Worm (Caenorhabditis elegans): ENCODE measurements around the gene gst-20.

ce11 chrII:13637464-13637863 lies 27.8 kb upstream of the gst-20 start:
- no peak for TF ChIP-seq lin-39 (tag; optimal IDR thresholded peaks at IDR 0.05)
- no peak for TF ChIP-seq mdl-1 (tag; optimal IDR thresholded peaks at IDR 0.05)
- no peak for TF ChIP-seq aly-2 (tag; optimal IDR thresholded peaks at IDR 0.05)
- no peak for TF ChIP-seq nhr-76 (tag; optimal IDR thresholded peaks at IDR 0.05)
- TF ChIP-seq lsy-2 (tag; optimal IDR thresholded peaks at IDR 0.05) = no peak
- TF ChIP-seq ceh-62 (tag; optimal IDR thresholded peaks at IDR 0.05) = no peak

Data from whole organism, L4 larva.